Fruit fly (Drosophila melanogaster): ENCODE measurements around the gene Papss.
A peak's percentile ranks its signal among the peaks of the same experiment; 100 is the strongest.

- TF ChIP-seq CG17806 (tag; optimal IDR thresholded peaks at IDR 0.05) (peak; percentile 3), Ets98B (GFP tag; IDR thresholded peaks at IDR 0.05) (peak; percentile 62), CG13204 (GFP tag; optimal IDR thresholded peaks at IDR 0.05) (peak; percentile 45), CG9948 (tag; optimal IDR thresholded peaks at IDR 0.05) (peak; percentile 16)
Measured at dm6 chr3L:19896892-19897684, 52.0 kb downstream of the Papss start.

Measured in whole organism, pupa.